Worm (Caenorhabditis elegans): Measurements from ENCODE around the gene gpd-3.

ce11 chrX:3117204-3117603 is 4.1 kb upstream of the gpd-3 start:
- TF ChIP-seq sea-1 (GFP tag; conservative IDR thresholded peaks at IDR 0.05) (no peak), ama-1 (optimal IDR thresholded peaks at IDR 0.05) (peak; percentile 40), B0310.2 (tag; optimal IDR thresholded peaks at IDR 0.05) (no peak), tbx-11 (GFP tag; IDR thresholded peaks at IDR 0.05) (no peak), hmg-4 (GFP tag; optimal IDR thresholded peaks at IDR 0.05) (no peak)
